Worm (Caenorhabditis elegans) whole organism, L3 larva: Measurements from ENCODE around the gene srw-90.

Experiments
- egl-27 ChIP-seq: sonication (generic microtip); optimal IDR thresholded peaks from 4 replicates; lab custom pipeline; 2017; ENCODE audit warnings: missing biosample characterization, missing genetic modification reagents, missing genetic modification characterization
- eor-1 ChIP-seq, 2 experiments: fragments of 150-350 bp; optimal IDR thresholded peaks; 2 replicates each; lab custom pipeline; 2014 to 2018; ENCODE audit warnings: missing biosample characterization in 2 of 2, missing genetic modification characterization in 2 of 2
- mdl-1 ChIP-seq: fragments of 150-350 bp; optimal IDR thresholded peaks from 2 replicates; lab custom pipeline; 2014; ENCODE audit warnings: missing biosample characterization, missing genetic modification characterization
- nhr-12 ChIP-seq: fragments of 150-350 bp; optimal IDR thresholded peaks from 2 replicates; lab custom pipeline; 2014; ENCODE audit warnings: missing biosample characterization, missing genetic modification characterization
- nhr-237 ChIP-seq: fragments of 150-350 bp; optimal IDR thresholded peaks from 2 replicates; lab custom pipeline; 2014; ENCODE audit warnings: missing biosample characterization, missing genetic modification characterization
- pqm-1 ChIP-seq: fragments of 150-350 bp; optimal IDR thresholded peaks from 2 replicates; lab custom pipeline; 2017; ENCODE audit warnings: missing biosample characterization, missing genetic modification characterization, inconsistent platforms
- skn-1 ChIP-seq: fragments of 150-350 bp; optimal IDR thresholded peaks from 2 replicates; lab custom pipeline; 2014; ENCODE audit warnings: missing biosample characterization, missing genetic modification characterization
- unc-39 ChIP-seq: sonication (generic microtip); optimal IDR thresholded peaks from 4 replicates; lab custom pipeline; 2017; ENCODE audit warnings: missing biosample characterization, missing genetic modification characterization
- zag-1 ChIP-seq: fragments of 150-350 bp; optimal IDR thresholded peaks from 2 replicates; lab custom pipeline; 2014; ENCODE audit warnings: missing biosample characterization, missing genetic modification characterization
- ztf-11 ChIP-seq: fragments of 150-350 bp; optimal IDR thresholded peaks from 2 replicates; lab custom pipeline; 2014; ENCODE audit warnings: missing biosample characterization, missing genetic modification characterization

DNA sequence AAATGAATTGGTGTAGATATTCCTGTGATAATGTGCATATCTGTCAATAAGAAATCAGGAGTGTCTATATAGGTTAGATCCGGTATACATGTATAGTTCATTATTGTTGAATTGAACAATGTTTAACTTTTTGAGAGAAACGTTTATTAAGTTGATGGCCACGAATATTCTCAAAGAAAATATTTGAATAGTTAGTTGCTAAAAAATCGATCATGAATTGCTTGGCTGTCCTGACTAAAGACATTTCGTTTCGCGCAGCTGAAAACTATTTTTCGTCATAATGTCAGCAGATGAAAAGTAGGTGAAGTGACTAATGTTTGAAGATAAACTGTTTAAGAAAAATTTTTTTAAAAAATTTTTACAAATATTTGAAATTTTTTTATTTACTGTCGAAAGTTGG is 49.6 kb downstream of the srw-90 start, which contains the start of gene srh-199:
- TF ChIP-seq eor-1 (tag; optimal IDR thresholded peaks at IDR 0.05; lab: Kevin White, UChicago), result no peak
- no peak for TF ChIP-seq skn-1
- TF ChIP-seq egl-27 (tag; lab: Kevin White, UChicago), result no peak
- TF ChIP-seq unc-39 (tag; lab: Kevin White, UChicago), result no peak
- TF ChIP-seq ztf-11 (tag; lab: Kevin White, UChicago), result no peak
- no peak for TF ChIP-seq nhr-237 (tag; lab: Kevin White, UChicago)
- no peak for TF ChIP-seq nhr-12 (tag; lab: Kevin White, UChicago)
- no peak for TF ChIP-seq mdl-1 (tag; lab: Kevin White, UChicago)
- TF ChIP-seq pqm-1 (tag; lab: Kevin White, UChicago), result no peak
- no peak for TF ChIP-seq zag-1 (tag; lab: Kevin White, UChicago)
